Worm (Caenorhabditis elegans) whole organism, midembryonic: ENCODE measurements around the gene C27D9.2.

Source experiments
- T22C8.4 ChIP-seq: fragments of 200-800 bp; sonication (Bioruptor generic); IDR thresholded peaks from 2 replicates; pipeline ENCODE4 v1.3.6; 2022; ENCODE audit warnings: missing genetic modification characterization, missing compliant biosample characterization
- cog-1 ChIP-seq: sonication (generic microtip); optimal IDR thresholded peaks from 2 replicates; lab custom pipeline; 2016; ENCODE audit warnings: missing genetic modification characterization, missing compliant biosample characterization
- flt-1 ChIP-seq: fragments of 200-800 bp; sonication (Bioruptor generic); IDR thresholded peaks from 2 replicates; pipeline ENCODE4 v1.3.6; 2022; ENCODE audit warnings: missing genetic modification characterization, missing compliant biosample characterization
- klf-2 ChIP-seq: fragments of 200-800 bp; sonication (Bioruptor generic); conservative IDR thresholded peaks from 2 replicates; pipeline ENCODE4 v1.3.6; 2022; ENCODE audit warnings: missing genetic modification reagents, missing genetic modification characterization, missing compliant biosample characterization
- med-1 ChIP-seq: sonication (generic microtip); optimal IDR thresholded peaks from 2 replicates; lab custom pipeline; 2017; ENCODE audit warnings: missing genetic modification characterization, mild to moderate bottlenecking, missing compliant biosample characterization, antibody characterized with exemption, missing genetic modification reagents; ENCODE audit not compliant: insufficient read depth
- ref-1 ChIP-seq: fragments of 200-800 bp; sonication (Bioruptor generic); conservative IDR thresholded peaks from 2 replicates; pipeline ENCODE4 v1.3.6; 2022; ENCODE audit warnings: missing genetic modification reagents, missing genetic modification characterization, missing compliant biosample characterization
- tab-1 ChIP-seq: fragments of 200-800 bp; sonication (Bioruptor generic); IDR thresholded peaks from 2 replicates; pipeline ENCODE4 v1.3.6; 2022; ENCODE audit warnings: missing genetic modification characterization, missing compliant biosample characterization
- ztf-23 ChIP-seq: fragments of 200-800 bp; sonication (Bioruptor generic); IDR thresholded peaks from 2 replicates; pipeline ENCODE4 v1.3.6; 2022; ENCODE audit warnings: missing genetic modification reagents, missing genetic modification characterization, missing compliant biosample characterization
- ztf-29 ChIP-seq: fragments of 200-800 bp; sonication (Bioruptor generic); IDR thresholded peaks from 2 replicates; pipeline ENCODE4 v1.3.6; 2022; ENCODE audit warnings: missing genetic modification reagents, missing genetic modification characterization, missing compliant biosample characterization

C27D9.2 gene

ce11 chrII:4706359-4706871, 50.2 kb downstream of the C27D9.2 start, which contains the start of the genes F10G7.9 and tsn-1:
Gene F10G7.9, minus strand, starts transcription at chrII:4706485.
Gene tsn-1, plus strand, starts transcription at chrII:4706821.
- TF ChIP-seq med-1 (GFP tag; lab: Kevin White, UChicago) (no peak), ref-1 (no peak), klf-2 (GFP tag; lab: Robert Waterston, UW) (no peak), flt-1 (GFP tag; lab: Robert Waterston, UW) (no peak), tab-1 (GFP tag; lab: Robert Waterston, UW) (no peak), cog-1 (tag; lab: Kevin White, UChicago) (no peak), T22C8.4 (GFP tag; lab: Robert Waterston, UW) (no peak), ztf-29 (no peak), ztf-23 (GFP tag; lab: Robert Waterston, UW) (no peak)
